Worm (Caenorhabditis elegans): Measurements from ENCODE around the gene str-136.

Gene str-136

DNA sequence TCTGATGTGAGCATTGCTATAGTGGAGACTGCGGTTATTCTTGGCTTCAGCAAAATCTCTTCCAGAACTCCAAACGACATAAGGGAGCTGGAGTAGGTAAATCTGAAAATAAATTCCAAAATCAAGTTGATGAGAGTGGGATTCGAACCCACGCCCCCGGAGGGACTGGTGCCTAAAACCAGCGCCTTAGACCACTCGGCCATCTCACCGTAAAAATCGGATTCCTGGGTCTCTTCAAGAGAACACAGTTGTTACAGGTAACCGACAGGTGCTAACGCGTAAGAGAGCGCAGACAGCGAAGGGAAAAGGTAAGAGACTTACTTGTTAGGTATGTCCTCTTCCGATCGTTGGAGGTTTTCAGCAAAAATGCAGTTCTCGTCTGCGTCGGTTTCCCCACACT is 43.4 kb downstream of the str-136 start (continued):
- TF ChIP-seq ZK546.5 (tag; optimal IDR thresholded peaks at IDR 0.05) = no peak
- no peak for TF ChIP-seq fos-1 (tag; optimal IDR thresholded peaks at IDR 0.05)
- peak; percentile 53 for TF ChIP-seq nhr-25 (tag; optimal IDR thresholded peaks at IDR 0.05)
- TF ChIP-seq aly-2 (tag; optimal IDR thresholded peaks at IDR 0.05) = no peak
- TF ChIP-seq nhr-237 (tag; optimal IDR thresholded peaks at IDR 0.05) = no peak
- TF ChIP-seq lin-39 (tag; optimal IDR thresholded peaks at IDR 0.05) = peak; percentile 2
- no peak for TF ChIP-seq mml-1 (tag; optimal IDR thresholded peaks at IDR 0.05)
- TF ChIP-seq nhr-77 (tag; optimal IDR thresholded peaks at IDR 0.05) = no peak
- TF ChIP-seq ztf-4 (tag; optimal IDR thresholded peaks at IDR 0.05) = no peak
- no peak for TF ChIP-seq lin-15B (tag; optimal IDR thresholded peaks at IDR 0.05)

- TF ChIP-seq nfya-1 (tag; optimal IDR thresholded peaks at IDR 0.05; ENCODE audit: insufficient read depth) (peak; percentile 25), ceh-28 (tag; optimal IDR thresholded peaks at IDR 0.05) (no peak), eor-1 (tag; optimal IDR thresholded peaks at IDR 0.05) (no peak), ztf-11 (tag; optimal IDR thresholded peaks at IDR 0.05) (no peak), nhr-237 (tag; optimal IDR thresholded peaks at IDR 0.05) (no peak), mdl-1 (tag; optimal IDR thresholded peaks at IDR 0.05) (no peak), jun-1 (tag; optimal IDR thresholded peaks at IDR 0.05) (no peak), nhr-77 (tag; optimal IDR thresholded peaks at IDR 0.05) (no peak), lin-39 (tag; optimal IDR thresholded peaks at IDR 0.05) (no peak), pha-4 (tag; optimal IDR thresholded peaks at IDR 0.05) (no peak), zag-1 (tag; optimal IDR thresholded peaks at IDR 0.05) (no peak), ztf-4 (tag; optimal IDR thresholded peaks at IDR 0.05) (no peak), nhr-43 (tag; optimal IDR thresholded peaks at IDR 0.05; ENCODE audit: poor library complexity, severe bottlenecking) (no peak), ama-1 (optimal IDR thresholded peaks at IDR 0.05) (no peak), aly-2 (tag; optimal IDR thresholded peaks at IDR 0.05) (no peak), egl-5 (tag; optimal IDR thresholded peaks at IDR 0.05) (no peak), fos-1 (tag; optimal IDR thresholded peaks at IDR 0.05) (no peak), snpc-4 (tag; optimal IDR thresholded peaks at IDR 0.05) (peak; percentile 62), elt-2 (tag; optimal IDR thresholded peaks at IDR 0.05) (peak; percentile 1), fkh-10 (GFP tag; optimal IDR thresholded peaks at IDR 0.05) (no peak), nhr-12 (tag; optimal IDR thresholded peaks at IDR 0.05) (no peak), pqm-1 (tag; optimal IDR thresholded peaks at IDR 0.05) (no peak), ceh-9 (tag; optimal IDR thresholded peaks at IDR 0.05) (no peak)
Observed at ce11 chrV:8230056-8230455, 48.7 kb downstream of the str-136 start.

DNA sequence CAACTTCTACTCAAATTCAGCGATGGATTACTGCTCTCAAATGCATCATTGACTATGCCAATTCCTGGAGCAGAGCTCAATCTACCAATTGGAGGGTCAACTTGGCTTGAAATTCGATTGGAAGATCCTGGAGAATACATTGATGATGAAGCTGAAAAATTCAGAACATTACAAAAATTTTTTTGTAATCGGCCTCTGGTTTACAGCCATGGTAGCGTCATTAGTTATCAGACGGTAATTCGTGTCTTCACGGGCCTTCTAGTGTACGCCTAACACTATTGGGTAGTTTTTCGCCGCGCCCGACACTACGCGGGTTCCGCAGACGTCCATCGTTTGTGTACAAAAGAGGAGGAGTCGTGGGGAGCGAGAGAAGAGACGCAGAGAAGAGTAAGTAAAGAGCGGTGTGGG is 50.0 kb downstream of the str-136 start:
- peak; percentile 49 for TF ChIP-seq lin-15B (tag; optimal IDR thresholded peaks at IDR 0.05)
- peak in 1 of 3 experiments; percentile 40 for TF ChIP-seq elt-3 (tag; optimal IDR thresholded peaks at IDR 0.05)
- no peak for TF ChIP-seq mdl-1 (tag; optimal IDR thresholded peaks at IDR 0.05)
- peak; percentile 45 for TF ChIP-seq nhr-77 (tag; optimal IDR thresholded peaks at IDR 0.05)
- peak; percentile 91 for TF ChIP-seq aly-2 (tag; optimal IDR thresholded peaks at IDR 0.05)
- TF ChIP-seq nhr-23 (tag; optimal IDR thresholded peaks at IDR 0.05) = peak; percentile 91
- TF ChIP-seq nhr-11 (tag; optimal IDR thresholded peaks at IDR 0.05) = no peak
- peak; percentile 94 for TF ChIP-seq ama-1 (optimal IDR thresholded peaks at IDR 0.05)
- TF ChIP-seq fkh-10 (GFP tag; optimal IDR thresholded peaks at IDR 0.05) = no peak
- TF ChIP-seq elt-2 (tag; optimal IDR thresholded peaks at IDR 0.05) = peak; percentile 70
- peak; percentile 82 for TF ChIP-seq nfya-1 (tag; optimal IDR thresholded peaks at IDR 0.05; ENCODE audit: insufficient read depth)
- no peak for TF ChIP-seq unc-62 (GFP tag; optimal IDR thresholded peaks at IDR 0.05)
- peak; percentile 69 for TF ChIP-seq lin-39 (tag; optimal IDR thresholded peaks at IDR 0.05)
- TF ChIP-seq hmg-11 (tag; optimal IDR thresholded peaks at IDR 0.05) = peak; percentile 80
- peak; percentile 77 for TF ChIP-seq pqm-1 (tag; optimal IDR thresholded peaks at IDR 0.05)
- TF ChIP-seq nhr-237 (tag; optimal IDR thresholded peaks at IDR 0.05) = no peak
- TF ChIP-seq skn-1 (tag; optimal IDR thresholded peaks at IDR 0.05) = no peak
- peak; percentile 73 for TF ChIP-seq R02D3.7 (tag; optimal IDR thresholded peaks at IDR 0.05)
- TF ChIP-seq ceh-28 (tag; optimal IDR thresholded peaks at IDR 0.05) = peak; percentile 59
- TF ChIP-seq zag-1 (tag; optimal IDR thresholded peaks at IDR 0.05) = peak; percentile 3
- peak; percentile 99 for TF ChIP-seq snpc-4 (tag; optimal IDR thresholded peaks at IDR 0.05)
- TF ChIP-seq ztf-11 (tag; optimal IDR thresholded peaks at IDR 0.05) = no peak
- TF ChIP-seq nhr-25 (tag; optimal IDR thresholded peaks at IDR 0.05) = peak; percentile 84
- TF ChIP-seq jun-1 (tag; optimal IDR thresholded peaks at IDR 0.05) = no peak
- TF ChIP-seq nhr-43 (tag; optimal IDR thresholded peaks at IDR 0.05; ENCODE audit: poor library complexity, severe bottlenecking) = peak; percentile 81
- peak; percentile 69 for TF ChIP-seq tbx-2 (tag; optimal IDR thresholded peaks at IDR 0.05)
- TF ChIP-seq pha-4 (tag; optimal IDR thresholded peaks at IDR 0.05) = peak; percentile 86
- TF ChIP-seq egl-27 (tag; optimal IDR thresholded peaks at IDR 0.05) = peak; percentile 66
- peak; percentile 58 for TF ChIP-seq lsy-12 (tag; optimal IDR thresholded peaks at IDR 0.05)
- TF ChIP-seq ceh-82 (tag; optimal IDR thresholded peaks at IDR 0.05) = peak; percentile 41

Measured in whole organism, L3 larva.